Fruit fly (Drosophila melanogaster): ENCODE results near the gene moi.
A peak's percentile ranks its signal among the peaks of the same experiment; 100 is the strongest.

Gene moi

DNA sequence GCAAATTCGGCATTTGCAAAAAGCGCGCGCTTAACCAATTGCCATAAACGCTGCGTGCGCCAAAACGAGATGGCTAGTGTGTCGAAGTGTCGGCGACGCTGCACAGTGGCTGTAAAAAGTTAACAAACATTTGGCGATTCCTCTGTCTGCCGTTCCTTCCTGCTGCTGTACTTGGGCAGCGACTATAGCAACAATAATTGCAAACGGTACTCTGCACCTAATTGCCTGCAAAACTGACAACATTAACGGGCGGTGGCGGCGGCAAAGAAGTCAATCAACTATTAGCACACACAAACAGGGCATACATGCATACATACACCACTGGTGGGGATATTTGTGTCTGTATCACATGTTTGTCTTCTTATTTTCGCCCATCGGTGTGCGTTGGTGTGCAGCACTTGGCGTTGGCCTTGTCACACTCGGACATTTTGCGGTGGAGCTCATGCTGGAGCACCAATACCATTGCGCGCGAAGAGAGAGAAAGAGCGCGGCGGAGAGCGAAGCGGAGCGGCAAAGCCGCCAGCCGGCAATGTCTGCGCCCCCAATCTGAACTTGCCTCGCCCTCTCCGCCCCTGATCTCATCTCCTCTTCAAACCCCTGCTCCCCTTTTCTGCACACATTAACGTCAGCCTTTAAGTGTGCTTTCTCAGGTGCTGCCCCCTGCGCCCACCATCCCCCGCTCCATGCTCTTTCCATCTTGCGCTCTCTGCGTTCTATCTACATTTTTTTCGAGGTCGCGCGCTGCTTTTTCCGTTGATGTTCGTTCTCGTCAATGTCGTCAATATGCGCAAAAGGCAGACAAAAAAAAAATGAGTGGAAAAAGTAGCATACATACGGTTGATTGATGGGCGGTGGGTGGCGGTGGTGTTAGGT, 10.9 kb upstream of the moi start (continued):
- TF ChIP-seq Trl (optimal IDR thresholded peaks at IDR 0.05) = peak; percentile 91 to 94
- TF ChIP-seq Trl (GFP tag; optimal IDR thresholded peaks at IDR 0.05) = peak; percentile 43
- peak; percentile 41; the same call in 1 of the 3 replicates for TF ChIP-seq dysf (GFP tag; IDR thresholded peaks at IDR 0.05)
- peak; percentile 3 for TF ChIP-seq YL-1 (GFP tag; optimal IDR thresholded peaks at IDR 0.05)
- peak; percentile 100 for TF ChIP-seq crol (GFP tag; IDR thresholded peaks at IDR 0.05)
- TF ChIP-seq kah (GFP tag; optimal IDR thresholded peaks at IDR 0.05) = no peak
- TF ChIP-seq CG3726 (GFP tag; IDR thresholded peaks at IDR 0.05) = 0 out of 3 replicates have a peak, but pooled peaks have one; percentile 19
- TF ChIP-seq CG15601 (tag; optimal IDR thresholded peaks at IDR 0.05) = no peak
- peak; percentile 93 for TF ChIP-seq CG10321 (GFP tag; IDR thresholded peaks at IDR 0.05)
- peak; percentile 9 for TF ChIP-seq Fer1 (GFP tag; optimal IDR thresholded peaks at IDR 0.05)
- no peak for TF ChIP-seq sisA (GFP tag; IDR thresholded peaks at IDR 0.05)
- TF ChIP-seq ttk (GFP tag; IDR thresholded peaks at IDR 0.05) = peak; percentile 42
- peak; percentile 40 for TF ChIP-seq Nf-YB (GFP tag; optimal IDR thresholded peaks at IDR 0.05)
- TF ChIP-seq hkb (optimal IDR thresholded peaks at IDR 0.05) = no peak
- no peak for TF ChIP-seq hkb (GFP tag; IDR thresholded peaks at IDR 0.05)
- TF ChIP-seq stc (GFP tag; IDR thresholded peaks at IDR 0.05) = no peak
- peak; percentile 15 for TF ChIP-seq CG1603 (tag; optimal IDR thresholded peaks at IDR 0.05)
- peak; percentile 40; the same call in 1 of the 2 replicates for TF ChIP-seq CG9932 (GFP tag; IDR thresholded peaks at IDR 0.05)
- TF ChIP-seq lab (GFP tag; optimal IDR thresholded peaks at IDR 0.05) = peak; percentile 8
- peak; percentile 15 for TF ChIP-seq shn (GFP tag; optimal IDR thresholded peaks at IDR 0.05)
- peak; percentile 22 for TF ChIP-seq CG9437 (GFP tag; optimal IDR thresholded peaks at IDR 0.05)
- TF ChIP-seq lola (GFP tag; optimal IDR thresholded peaks at IDR 0.05) = no peak
- peak; percentile 29; the same call in 1 of the 2 replicates for TF ChIP-seq Ptx1 (GFP tag; IDR thresholded peaks at IDR 0.05)
- TF ChIP-seq CG12769 (tag; optimal IDR thresholded peaks at IDR 0.05) = peak; percentile 55
- no peak for TF ChIP-seq gcm2 (GFP tag; optimal IDR thresholded peaks at IDR 0.05)
- TF ChIP-seq CG12299 (tag; optimal IDR thresholded peaks at IDR 0.05) = no peak
- peak; percentile 44; the same call in 1 of the 3 replicates for TF ChIP-seq CG34422 (GFP tag; IDR thresholded peaks at IDR 0.05)
- peak; percentile 14 for TF ChIP-seq dmrt99B (tag; optimal IDR thresholded peaks at IDR 0.05)
- TF ChIP-seq HmgZ (tag; optimal IDR thresholded peaks at IDR 0.05) = peak; percentile 46
- TF ChIP-seq NfI (GFP tag; optimal IDR thresholded peaks at IDR 0.05) = peak; percentile 6
- no peak for TF ChIP-seq CG4820 (GFP tag; optimal IDR thresholded peaks at IDR 0.05)
- 0 out of 2 replicates have a peak, but pooled peaks have one; percentile 13 for TF ChIP-seq Dref (GFP tag; IDR thresholded peaks at IDR 0.05)
- no peak for TF ChIP-seq CG17186 (GFP tag; optimal IDR thresholded peaks at IDR 0.05)
- no peak for TF ChIP-seq CG10654 (GFP tag; optimal IDR thresholded peaks at IDR 0.05)
- peak; percentile 23; the same call in 1 of the 2 replicates for TF ChIP-seq Taf1 (GFP tag; IDR thresholded peaks at IDR 0.05)
- peak; percentile 32 for TF ChIP-seq CG2712 (tag; optimal IDR thresholded peaks at IDR 0.05)
- peak; percentile 25 for TF ChIP-seq CG10209 (GFP tag; optimal IDR thresholded peaks at IDR 0.05)
- TF ChIP-seq zfh1 (GFP tag; IDR thresholded peaks at IDR 0.05) = 0 out of 3 replicates have a peak, but pooled peaks have one; percentile 41
- 0 out of 2 replicates have a peak, but pooled peaks have one; percentile 25 for TF ChIP-seq CG11085 (GFP tag; IDR thresholded peaks at IDR 0.05)
- TF ChIP-seq CG3163 (GFP tag; optimal IDR thresholded peaks at IDR 0.05) = peak; percentile 40
- peak; percentile 51; the same call in 1 of the 3 replicates for TF ChIP-seq z (GFP tag; IDR thresholded peaks at IDR 0.05)
- peak; percentile 13; the same call in 1 of the 2 replicates for TF ChIP-seq slbo (GFP tag; IDR thresholded peaks at IDR 0.05)
- TF ChIP-seq tgo (GFP tag; IDR thresholded peaks at IDR 0.05) = 0 out of 3 replicates have a peak, but pooled peaks have one; percentile 13
- no peak for TF ChIP-seq salm (tag; optimal IDR thresholded peaks at IDR 0.05)
- TF ChIP-seq ham (GFP tag; IDR thresholded peaks at IDR 0.05) = no peak
- no peak for TF ChIP-seq CG11504 (tag; optimal IDR thresholded peaks at IDR 0.05)
- peak; percentile 11 for TF ChIP-seq her (GFP tag; optimal IDR thresholded peaks at IDR 0.05)
- peak; percentile 88 for TF ChIP-seq CG8281 (tag; optimal IDR thresholded peaks at IDR 0.05)
- 0 out of 3 replicates have a peak, but pooled peaks have one; percentile 29 for TF ChIP-seq Doc3 (GFP tag; IDR thresholded peaks at IDR 0.05; ENCODE audit: partially characterized antibody)

Data from whole organism, embryonic.